Fruit fly (Drosophila melanogaster) ovary, adult (tissue): ENCODE measurements around the gene CG31495.

Experiments
- CG17801 ChIP-seq: fragments of 200-800 bp; optimal IDR thresholded peaks from 2 replicates; lab custom pipeline; 2019; ENCODE audit warnings: missing biosample characterization, mild to moderate bottlenecking, missing genetic modification characterization, moderate library complexity; ENCODE audit not compliant: partially characterized antibody

Gene CG31495

DNA sequence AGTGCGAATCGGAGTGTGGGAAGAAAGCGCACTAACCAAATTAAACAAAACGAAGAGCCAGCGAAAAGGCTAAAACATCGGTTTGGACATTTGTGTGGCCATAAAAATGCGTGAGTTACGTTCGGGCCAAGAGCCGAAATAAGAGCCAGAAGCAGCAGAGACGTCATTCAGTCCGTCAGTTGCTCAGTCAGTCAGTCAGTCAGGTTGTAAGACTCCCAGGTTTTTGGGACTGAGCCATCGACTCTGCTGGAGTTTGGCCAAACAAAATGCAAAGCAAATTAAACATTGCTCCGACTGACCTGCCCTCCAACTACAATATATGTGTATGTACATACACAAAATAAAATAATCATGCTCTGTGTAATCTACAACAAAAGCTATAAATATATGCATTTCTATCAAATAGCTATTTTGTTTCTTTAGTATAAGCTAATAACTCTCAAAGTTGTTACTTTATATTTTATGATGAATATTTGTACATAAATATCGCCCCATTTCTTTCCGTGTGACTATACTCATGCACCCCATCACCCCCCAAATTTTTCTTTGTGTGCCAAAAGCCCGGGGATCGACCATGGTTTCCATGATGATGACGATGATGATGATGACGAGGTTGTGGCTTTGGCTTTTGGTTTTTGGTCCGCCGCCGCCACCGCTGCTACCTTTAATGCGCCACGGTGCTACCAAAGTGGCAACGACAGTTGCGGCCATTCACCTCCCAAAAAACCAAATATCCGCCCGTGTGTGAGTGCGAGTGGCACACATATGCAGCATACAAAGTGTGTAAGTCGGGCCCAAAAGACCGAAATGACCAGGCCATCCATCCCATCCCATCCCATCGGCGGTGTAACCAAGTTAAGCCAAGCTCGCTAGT, 46.4 kb downstream of the CG31495 start:
- TF ChIP-seq CG17801 (GFP tag; lab: Kevin White, UChicago): no peak

- TF ChIP-seq CG17801 (GFP tag; lab: Kevin White, UChicago): no peak
Observed at dm6 chr3R:13790820-13791219, 48.9 kb downstream of the CG31495 start.

DNA sequence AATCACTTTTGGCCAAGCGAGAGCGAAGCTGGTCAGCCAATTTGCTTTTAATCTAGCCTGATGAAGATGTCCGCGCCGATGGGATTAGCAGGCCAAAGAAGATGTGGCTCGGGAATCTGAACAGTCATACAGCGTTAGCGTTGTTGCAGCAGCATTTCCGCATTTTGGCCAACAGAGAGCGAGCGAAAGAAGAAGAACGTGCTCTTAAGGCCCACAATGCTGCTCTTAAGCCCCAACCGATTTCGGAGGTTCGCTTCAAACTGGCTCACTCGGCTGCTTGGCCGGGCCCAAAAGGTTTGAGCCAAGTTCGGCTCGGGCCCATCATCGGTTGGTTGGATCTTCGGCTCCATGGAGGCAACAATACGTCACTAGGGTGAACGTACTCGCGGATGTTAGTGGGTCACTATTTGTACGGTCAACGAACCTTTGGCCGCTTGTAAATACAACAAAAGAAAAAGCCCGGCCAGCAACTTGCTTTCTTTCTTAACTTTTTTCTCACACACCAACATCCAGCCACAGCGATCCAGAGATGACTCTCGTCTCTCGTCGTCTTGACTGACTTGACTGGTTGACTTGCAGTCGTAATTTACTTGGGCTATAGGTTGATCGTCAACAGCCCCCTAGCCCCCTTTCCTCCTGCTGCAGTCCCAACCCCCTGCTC, 50.0 kb downstream of the CG31495 start:
- TF ChIP-seq CG17801 (GFP tag; lab: Kevin White, UChicago): no peak

dm6 chr3R:13788672-13789071, 51.1 kb downstream of the CG31495 start:
- TF ChIP-seq CG17801 (GFP tag; lab: Kevin White, UChicago): no peak
